Fruit fly (Drosophila melanogaster): ENCODE results near the gene ras.

dm6 chrX:10717869-10718268, 26.4 kb upstream of the ras start:
- no peak for TF ChIP-seq psq (optimal IDR thresholded peaks at IDR 0.05)
- no peak for TF ChIP-seq Dll (optimal IDR thresholded peaks at IDR 0.05)

Measured in whole organism.